Worm (Caenorhabditis elegans) whole organism, L4/young adult: Measurements from ENCODE around the gene F20D1.22.

Experiments
- W03F9.2 ChIP-seq: fragments of 150-350 bp; optimal IDR thresholded peaks from 2 replicates; lab custom pipeline; 2014; ENCODE audit warnings: missing biosample characterization, missing genetic modification characterization
- dao-5 ChIP-seq: sonication (generic microtip); optimal IDR thresholded peaks from 2 replicates; lab custom pipeline; 2016; ENCODE audit warnings: missing genotype, missing genetic modification characterization, moderate library complexity, missing compliant biosample characterization
- him-1 ChIP-seq: sonication (generic microtip); optimal IDR thresholded peaks from 2 replicates; lab custom pipeline; 2016; ENCODE audit warnings: missing genotype, missing genetic modification reagents, missing genetic modification characterization, missing compliant biosample characterization

DNA sequence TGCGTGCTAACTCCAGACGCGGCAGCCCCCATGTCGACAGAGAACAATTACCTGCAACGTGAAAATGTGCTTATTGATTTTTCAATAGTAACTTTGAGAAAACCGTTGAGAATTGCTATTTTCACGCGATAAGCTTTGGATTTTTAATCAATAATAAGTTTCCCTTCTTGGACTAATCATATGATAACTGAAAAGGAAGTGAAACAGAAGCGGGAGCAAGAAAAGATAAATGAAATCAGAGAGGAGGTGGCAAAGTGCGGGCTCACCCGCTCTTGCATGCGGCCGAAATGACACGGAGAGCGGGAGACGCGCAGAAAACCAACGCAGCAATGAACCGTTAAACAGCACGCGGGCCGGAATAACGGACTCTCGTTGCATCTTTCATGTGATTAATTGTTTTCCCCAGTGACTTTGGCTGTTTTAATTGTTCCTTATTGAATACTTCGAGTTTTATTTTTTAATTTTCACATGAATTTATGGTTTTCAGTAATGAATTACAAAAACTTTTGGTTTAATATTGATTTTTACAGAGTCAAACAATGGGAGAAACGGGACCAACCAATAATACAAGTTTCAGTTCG is 3.7 kb downstream of the F20D1.22 start, which contains the start of the genes flwr-1 and tbc-1:
- TF ChIP-seq him-1 (tag; lab: Kevin White, UChicago) (no peak), W03F9.2 (tag; lab: Kevin White, UChicago) (no peak), dao-5 (tag; lab: Kevin White, UChicago) (no peak)
